Worm (Caenorhabditis elegans): ENCODE results near the gene ZK105.6.

ZK105.6 gene

ce11 chrV:7741918-7742317 is 18.1 kb upstream of the ZK105.6 start:
- TF ChIP-seq zip-8 (tag; optimal IDR thresholded peaks at IDR 0.05) (peak; percentile 77), ztf-11 (tag; optimal IDR thresholded peaks at IDR 0.05) (no peak), nhr-2 (tag; optimal IDR thresholded peaks at IDR 0.05) (peak; percentile 100), unc-62 (GFP tag; optimal IDR thresholded peaks at IDR 0.05) (peak; percentile 55)

ce11 chrV:7739949-7740348 is 16.1 kb upstream of the ZK105.6 start:
- TF ChIP-seq nhr-2 (tag; optimal IDR thresholded peaks at IDR 0.05) (peak; percentile 25), tbx-8 (GFP tag; optimal IDR thresholded peaks at IDR 0.05) (no peak), ces-1 (GFP tag; optimal IDR thresholded peaks at IDR 0.05) (peak; percentile 9), elt-1 (tag; optimal IDR thresholded peaks at IDR 0.05; ENCODE audit: borderline replicate concordance, insufficient read depth) (no peak), ham-2 (GFP tag; optimal IDR thresholded peaks at IDR 0.05) (no peak)

- TF ChIP-seq unc-62 (GFP tag; optimal IDR thresholded peaks at IDR 0.05) (no peak), ztf-11 (tag; optimal IDR thresholded peaks at IDR 0.05) (no peak), lin-32 (GFP tag; optimal IDR thresholded peaks at IDR 0.05) (no peak), tbx-8 (GFP tag; optimal IDR thresholded peaks at IDR 0.05) (no peak), ceh-43 (GFP tag; optimal IDR thresholded peaks at IDR 0.05) (no peak), ces-1 (GFP tag; optimal IDR thresholded peaks at IDR 0.05) (no peak), nhr-2 (tag; optimal IDR thresholded peaks at IDR 0.05) (no peak), hlh-1 (tag; optimal IDR thresholded peaks at IDR 0.05) (no peak), pha-4 (tag; optimal IDR thresholded peaks at IDR 0.05) (no peak), sptf-1 (tag; optimal IDR thresholded peaks at IDR 0.05) (no peak), elt-3 (tag; optimal IDR thresholded peaks at IDR 0.05) (no peak)
These were observed 13.8 kb upstream of the ZK105.6 start, which contains the start of gene srr-9 for ce11 chrV:7737710-7738109. TSS of gene srr-9 (plus strand) at chrV:7738010.

ce11 chrV:7735319-7735718 is 11.5 kb upstream of the ZK105.6 start, which contains the start of gene srr-10:
TSS of gene srr-10 (plus strand) at chrV:7735619.
- TF ChIP-seq M03D4.4 (tag; optimal IDR thresholded peaks at IDR 0.05) (no peak), blmp-1 (tag; optimal IDR thresholded peaks at IDR 0.05) (no peak), bed-3 (GFP tag; optimal IDR thresholded peaks at IDR 0.05) (no peak), ham-2 (GFP tag; optimal IDR thresholded peaks at IDR 0.05) (no peak), ceh-39 (tag; optimal IDR thresholded peaks at IDR 0.05) (no peak), pha-4 (tag; optimal IDR thresholded peaks at IDR 0.05) (no peak), nhr-237 (tag; optimal IDR thresholded peaks at IDR 0.05) (no peak), cnd-1 (tag; optimal IDR thresholded peaks at IDR 0.05) (no peak), tbx-8 (GFP tag; optimal IDR thresholded peaks at IDR 0.05) (no peak), zip-8 (tag; optimal IDR thresholded peaks at IDR 0.05) (no peak), unc-62 (GFP tag; optimal IDR thresholded peaks at IDR 0.05) (no peak)

ce11 chrV:7734909-7735308 is 11.0 kb upstream of the ZK105.6 start, which contains the start of gene clic-1:
TSS of gene clic-1 (minus strand) at chrV:7734911.
- TF ChIP-seq sptf-1 (tag; optimal IDR thresholded peaks at IDR 0.05) (no peak), ceh-43 (GFP tag; optimal IDR thresholded peaks at IDR 0.05) (no peak), mls-2 (tag; optimal IDR thresholded peaks at IDR 0.05) (peak; percentile 32), pha-4 (tag; optimal IDR thresholded peaks at IDR 0.05) (peak; percentile 58), ceh-39 (tag; optimal IDR thresholded peaks at IDR 0.05) (peak; percentile 57), mep-1 (tag; optimal IDR thresholded peaks at IDR 0.05) (peak; percentile 85), lin-13 (tag; optimal IDR thresholded peaks at IDR 0.05) (peak; percentile 30), lsy-2 (tag; optimal IDR thresholded peaks at IDR 0.05) (peak; percentile 56), cnd-1 (tag; optimal IDR thresholded peaks at IDR 0.05) (peak; percentile 52), ham-2 (GFP tag; optimal IDR thresholded peaks at IDR 0.05) (peak; percentile 54), mab-5 (tag; optimal IDR thresholded peaks at IDR 0.05) (peak; percentile 41), hlh-1 (tag; optimal IDR thresholded peaks at IDR 0.05) (peak; percentile 77), lin-32 (GFP tag; optimal IDR thresholded peaks at IDR 0.05) (no peak), nhr-237 (tag; optimal IDR thresholded peaks at IDR 0.05) (peak; percentile 74), unc-62 (GFP tag; optimal IDR thresholded peaks at IDR 0.05) (peak; percentile 44), bed-3 (GFP tag; optimal IDR thresholded peaks at IDR 0.05) (no peak), M03D4.4 (tag; optimal IDR thresholded peaks at IDR 0.05) (no peak), ces-1 (GFP tag; optimal IDR thresholded peaks at IDR 0.05) (peak; percentile 65), blmp-1 (tag; optimal IDR thresholded peaks at IDR 0.05) (no peak), snpc-4 (tag; optimal IDR thresholded peaks at IDR 0.05) (no peak)

ce11 chrV:7733240-7733765 is 9.4 kb upstream of the ZK105.6 start:
- TF ChIP-seq elt-3 (tag; optimal IDR thresholded peaks at IDR 0.05) (no peak), M03D4.4 (tag; optimal IDR thresholded peaks at IDR 0.05) (no peak), sem-2 (GFP tag; optimal IDR thresholded peaks at IDR 0.05) (no peak), ham-2 (GFP tag; optimal IDR thresholded peaks at IDR 0.05) (no peak), sptf-1 (tag; optimal IDR thresholded peaks at IDR 0.05) (no peak), lsy-2 (tag; optimal IDR thresholded peaks at IDR 0.05) (no peak), blmp-1 (tag; optimal IDR thresholded peaks at IDR 0.05) (no peak), cnd-1 (tag; optimal IDR thresholded peaks at IDR 0.05) (no peak), nhr-237 (tag; optimal IDR thresholded peaks at IDR 0.05) (no peak), mab-5 (tag; optimal IDR thresholded peaks at IDR 0.05) (no peak), ztf-11 (tag; optimal IDR thresholded peaks at IDR 0.05) (no peak), ceh-83 (GFP tag; optimal IDR thresholded peaks at IDR 0.05) (no peak), lin-13 (tag; optimal IDR thresholded peaks at IDR 0.05) (no peak), unc-62 (GFP tag; optimal IDR thresholded peaks at IDR 0.05) (no peak), nhr-2 (tag; optimal IDR thresholded peaks at IDR 0.05) (no peak), bed-3 (GFP tag; optimal IDR thresholded peaks at IDR 0.05) (no peak)
